Worm (Caenorhabditis elegans) whole organism, young adult: ENCODE measurements around the gene ndua-1.

Experiments used
- B0019.2 ChIP-seq: fragments of 200-800 bp; sonication (Bioruptor generic); conservative IDR thresholded peaks from 2 replicates; pipeline ENCODE4 v1.3.6; 2022; ENCODE audit warnings: missing genetic modification reagents, missing genetic modification characterization, missing compliant biosample characterization
- B0035.1 ChIP-seq: sonication (generic microtip); optimal IDR thresholded peaks from 2 replicates; lab custom pipeline; 2016; ENCODE audit warnings: missing genetic modification characterization, mild to moderate bottlenecking, missing compliant biosample characterization, missing genotype, missing genetic modification reagents
- C06A6.2 ChIP-seq: fragments of 200-800 bp; sonication (Bioruptor generic); conservative IDR thresholded peaks from 2 replicates; pipeline ENCODE4 v1.3.6; 2022; ENCODE audit warnings: missing genetic modification characterization, missing compliant biosample characterization
- C17E4.6 ChIP-seq: fragments of 200-800 bp; sonication (Bioruptor generic); IDR thresholded peaks from 2 replicates; pipeline ENCODE4 v1.3.6; 2022; ENCODE audit warnings: missing genetic modification reagents, missing genetic modification characterization, missing compliant biosample characterization
- D2030.7 ChIP-seq: fragments of 200-800 bp; sonication (Bioruptor generic); IDR thresholded peaks from 2 replicates; pipeline ENCODE4 v1.3.6; 2022; ENCODE audit warnings: missing genetic modification reagents, missing genetic modification characterization, missing compliant biosample characterization
- F23B12.7 ChIP-seq: sonication (generic microtip); optimal IDR thresholded peaks from 2 replicates; lab custom pipeline; 2017; ENCODE audit warnings: missing genetic modification characterization, mild to moderate bottlenecking, missing compliant biosample characterization, antibody characterized with exemption, moderate library complexity; ENCODE audit not compliant: insufficient read depth
- F57A8.1 ChIP-seq: fragments of 200-800 bp; sonication (Bioruptor generic); optimal IDR thresholded peaks from 2 replicates; lab custom pipeline; 2018; ENCODE audit warnings: mild to moderate bottlenecking, missing genetic modification characterization, moderate library complexity, missing compliant biosample characterization
- F57C9.4 ChIP-seq: sonication (generic microtip); optimal IDR thresholded peaks from 2 replicates; lab custom pipeline; 2017; ENCODE audit warnings: mild to moderate bottlenecking, missing genetic modification characterization, missing compliant biosample characterization
- T07F8.4 ChIP-seq: sonication (generic microtip); optimal IDR thresholded peaks from 2 replicates; lab custom pipeline; 2016; ENCODE audit warnings: mild to moderate bottlenecking, missing genetic modification characterization, moderate library complexity, missing compliant biosample characterization
- Y56A3A.18 ChIP-seq: fragments of 200-800 bp; sonication (Bioruptor generic); IDR thresholded peaks from 2 replicates; pipeline ENCODE4 v1.3.6; 2022; ENCODE audit warnings: missing genetic modification reagents, missing genetic modification characterization, missing compliant biosample characterization
- Y67H2A.10 ChIP-seq: fragments of 200-800 bp; sonication (Bioruptor generic); conservative IDR thresholded peaks from 2 replicates; pipeline ENCODE4 v1.3.6; 2022; ENCODE audit warnings: missing genetic modification reagents, missing genetic modification characterization, missing compliant biosample characterization
- attf-3 ChIP-seq: fragments of 200-800 bp; sonication (Bioruptor generic); conservative IDR thresholded peaks from 2 replicates; pipeline ENCODE4 v1.3.6; 2022; ENCODE audit warnings: missing genetic modification reagents, missing genetic modification characterization, missing compliant biosample characterization
- attf-5 ChIP-seq: fragments of 200-800 bp; sonication (Bioruptor generic); optimal IDR thresholded peaks from 2 replicates; lab custom pipeline; 2018; ENCODE audit warnings: mild to moderate bottlenecking, missing genetic modification characterization, missing compliant biosample characterization
- attf-6 ChIP-seq: fragments of 200-800 bp; sonication (Bioruptor generic); IDR thresholded peaks from 2 replicates; pipeline ENCODE4 v1.3.6; 2022; ENCODE audit warnings: missing genetic modification reagents, missing genetic modification characterization, missing compliant biosample characterization
- cebp-1 ChIP-seq, 2 experiments: fragments of 200-800 bp in 1 of 2; sonication (Bioruptor generic) in 1 of 2; sonication (generic microtip) in 1 of 2; IDR thresholded peaks in 1 of 2; optimal IDR thresholded peaks in 1 of 2; 2 replicates each; pipeline versions ENCODE4 v1.3.6 to Lab custom; 2017 to 2022; ENCODE audit warnings: missing compliant biosample characterization in 2 of 2, missing genetic modification characterization in 2 of 2, mild to moderate bottlenecking in 1 of 2, missing genetic modification reagents in 1 of 2, moderate library complexity in 1 of 2
- ceh-91 ChIP-seq: fragments of 200-800 bp; sonication (Bioruptor generic); IDR thresholded peaks from 2 replicates; pipeline ENCODE4 v1.3.6; 2022; ENCODE audit warnings: missing genetic modification reagents, missing genetic modification characterization, missing compliant biosample characterization
- dpl-1 ChIP-seq: fragments of 150-350 bp; optimal IDR thresholded peaks from 2 replicates; lab custom pipeline; 2014; ENCODE audit warnings: missing biosample characterization, missing genetic modification reagents, missing genetic modification characterization
- egl-44 ChIP-seq: fragments of 200-800 bp; sonication (Bioruptor generic); IDR thresholded peaks from 2 replicates; pipeline ENCODE4 v1.3.6; 2022; ENCODE audit warnings: missing genetic modification reagents, missing genetic modification characterization, missing compliant biosample characterization
- ekl-4 ChIP-seq: fragments of 200-800 bp; sonication (Bioruptor generic); IDR thresholded peaks from 2 replicates; pipeline ENCODE4 v1.3.6; 2022; ENCODE audit warnings: missing genetic modification reagents, missing genetic modification characterization, missing compliant biosample characterization
- ets-4 ChIP-seq: fragments of 200-800 bp; sonication (Bioruptor generic); optimal IDR thresholded peaks from 2 replicates; lab custom pipeline; 2018; ENCODE audit warnings: mild to moderate bottlenecking, missing genetic modification characterization, missing compliant biosample characterization
- him-1 ChIP-seq: sonication (generic microtip); optimal IDR thresholded peaks from 2 replicates; lab custom pipeline; 2016; ENCODE audit warnings: missing genotype, missing genetic modification reagents, missing genetic modification characterization, missing compliant biosample characterization
- hlh-12 ChIP-seq: sonication (generic microtip); optimal IDR thresholded peaks from 2 replicates; lab custom pipeline; 2016; ENCODE audit warnings: missing genetic modification characterization, missing compliant biosample characterization
- hmg-1.2 ChIP-seq: fragments of 200-800 bp; sonication (Bioruptor generic); IDR thresholded peaks from 2 replicates; pipeline ENCODE4 v1.3.6; 2022; ENCODE audit warnings: missing genetic modification reagents, missing genetic modification characterization, missing compliant biosample characterization
- hrde-1 ChIP-seq: sonication (generic microtip); optimal IDR thresholded peaks from 2 replicates; lab custom pipeline; 2016; ENCODE audit warnings: missing genetic modification characterization, mild to moderate bottlenecking, missing compliant biosample characterization, moderate library complexity, missing genotype, missing genetic modification reagents, borderline replicate concordance
- let-607 ChIP-seq, 2 experiments: fragments of 200-800 bp in 1 of 2; sonication (Bioruptor generic) in 1 of 2; sonication (generic microtip) in 1 of 2; optimal IDR thresholded peaks; 2 replicates each; lab custom pipeline; 2016 to 2018; ENCODE audit warnings: mild to moderate bottlenecking in 2 of 2, missing compliant biosample characterization in 2 of 2, missing genetic modification characterization in 2 of 2, moderate library complexity in 2 of 2, missing genotype in 1 of 2
- lin-26 ChIP-seq: fragments of 200-800 bp; sonication (Bioruptor generic); IDR thresholded peaks from 2 replicates; pipeline ENCODE4 v1.3.6; 2022; ENCODE audit warnings: missing genetic modification reagents, missing genetic modification characterization, missing compliant biosample characterization
- lin-35 ChIP-seq, 3 experiments: fragments of 150-350 bp in 2 of 3; sonication (generic microtip) in 1 of 3; optimal IDR thresholded peaks; 2 replicates each; lab custom pipeline; 2014 to 2018; ENCODE audit warnings: missing biosample characterization in 3 of 3, missing genetic modification characterization in 3 of 3, missing genetic modification reagents in 3 of 3
- lir-1 ChIP-seq: fragments of 200-800 bp; sonication (Bioruptor generic); conservative IDR thresholded peaks from 2 replicates; pipeline ENCODE4 v1.3.6; 2022; ENCODE audit warnings: missing genetic modification reagents, missing genetic modification characterization, missing compliant biosample characterization
- lsl-1 ChIP-seq: fragments of 200-800 bp; sonication (Bioruptor generic); optimal IDR thresholded peaks from 2 replicates; lab custom pipeline; 2018; ENCODE audit warnings: mild to moderate bottlenecking, missing genetic modification characterization, moderate library complexity, missing compliant biosample characterization
- madf-3 ChIP-seq: fragments of 200-800 bp; sonication (Bioruptor generic); IDR thresholded peaks from 2 replicates; pipeline ENCODE4 v1.3.6; 2022; ENCODE audit warnings: missing genetic modification reagents, missing genetic modification characterization, missing compliant biosample characterization
- mxl-1 ChIP-seq: sonication (generic microtip); optimal IDR thresholded peaks from 2 replicates; lab custom pipeline; 2016; ENCODE audit warnings: missing genetic modification characterization, missing compliant biosample characterization
- nhr-80 ChIP-seq: sonication (generic microtip); optimal IDR thresholded peaks from 2 replicates; lab custom pipeline; 2016; ENCODE audit warnings: missing genetic modification characterization, missing compliant biosample characterization
- pha-4 ChIP-seq: fragments of 150-350 bp; sonication (generic microtip); optimal IDR thresholded peaks from 2 replicates; lab custom pipeline; 2014; ENCODE audit warnings: missing biosample characterization, missing genetic modification reagents, missing genetic modification characterization
- sea-2 ChIP-seq: fragments of 200-800 bp; sonication (Bioruptor generic); IDR thresholded peaks from 2 replicates; pipeline ENCODE4 v1.3.6; 2022; ENCODE audit warnings: missing genetic modification characterization, missing compliant biosample characterization
- snpc-3.4 ChIP-seq: sonication (generic microtip); optimal IDR thresholded peaks from 2 replicates; lab custom pipeline; 2017; ENCODE audit warnings: missing genetic modification characterization, mild to moderate bottlenecking, missing compliant biosample characterization, antibody characterized with exemption, moderate library complexity, missing genotype, missing genetic modification reagents
- somi-1 ChIP-seq: fragments of 200-800 bp; sonication (Bioruptor generic); optimal IDR thresholded peaks from 2 replicates; lab custom pipeline; 2018; ENCODE audit warnings: mild to moderate bottlenecking, missing genetic modification characterization, missing compliant biosample characterization
- sptf-2 ChIP-seq: fragments of 200-800 bp; sonication (Bioruptor generic); optimal IDR thresholded peaks from 2 replicates; lab custom pipeline; 2018; ENCODE audit warnings: mild to moderate bottlenecking, missing genetic modification characterization, missing compliant biosample characterization
- tbp1 ChIP-seq: fragments of 200-800 bp; sonication (Bioruptor generic); optimal IDR thresholded peaks from 2 replicates; lab custom pipeline; 2018; ENCODE audit warnings: mild to moderate bottlenecking, missing genetic modification characterization, missing compliant biosample characterization
- tlf-1 ChIP-seq: fragments of 200-800 bp; sonication (Bioruptor generic); optimal IDR thresholded peaks from 2 replicates; lab custom pipeline; 2018; ENCODE audit warnings: mild to moderate bottlenecking, missing genetic modification characterization, missing compliant biosample characterization
- zim-3 ChIP-seq: sonication (generic microtip); optimal IDR thresholded peaks from 2 replicates; lab custom pipeline; 2017; ENCODE audit warnings: mild to moderate bottlenecking, missing genetic modification characterization, moderate library complexity, missing compliant biosample characterization
- ztf-28 ChIP-seq: fragments of 200-800 bp; sonication (Bioruptor generic); IDR thresholded peaks from 2 replicates; pipeline ENCODE4 v1.3.6; 2022; ENCODE audit warnings: missing genetic modification reagents, missing genetic modification characterization, missing compliant biosample characterization

The ndua-1 gene

ce11 chrV:20861080-20861479 lies 9.4 kb upstream of the ndua-1 start, which contains the start of gene try-4:
Gene try-4 (minus strand): TSS chrV:20861153.
- no peak for TF ChIP-seq attf-5 (GFP tag; lab: Kevin White, UChicago)
- TF ChIP-seq Y56A3A.18 (GFP tag; lab: Robert Waterston, UW) = no peak
- TF ChIP-seq F23B12.7 = no peak
- no peak for TF ChIP-seq snpc-3.4 (tag; lab: Kevin White, UChicago)
- TF ChIP-seq ceh-91 = no peak
- no peak for TF ChIP-seq sea-2
- no peak for TF ChIP-seq C06A6.2 (GFP tag; lab: Robert Waterston, UW)
- TF ChIP-seq tbp1 (GFP tag; lab: Kevin White, UChicago) = no peak
- TF ChIP-seq ztf-28 (GFP tag; lab: Robert Waterston, UW) = no peak
- no peak for TF ChIP-seq him-1 (tag; lab: Kevin White, UChicago)
- TF ChIP-seq somi-1 (GFP tag; lab: Kevin White, UChicago) = no peak
- no peak for TF ChIP-seq lin-26
- TF ChIP-seq B0019.2 = no peak
- TF ChIP-seq madf-3 = no peak
- TF ChIP-seq hrde-1 = no peak
- no peak for TF ChIP-seq nhr-80
- TF ChIP-seq, all 124 proteins: peak for 0

DNA sequence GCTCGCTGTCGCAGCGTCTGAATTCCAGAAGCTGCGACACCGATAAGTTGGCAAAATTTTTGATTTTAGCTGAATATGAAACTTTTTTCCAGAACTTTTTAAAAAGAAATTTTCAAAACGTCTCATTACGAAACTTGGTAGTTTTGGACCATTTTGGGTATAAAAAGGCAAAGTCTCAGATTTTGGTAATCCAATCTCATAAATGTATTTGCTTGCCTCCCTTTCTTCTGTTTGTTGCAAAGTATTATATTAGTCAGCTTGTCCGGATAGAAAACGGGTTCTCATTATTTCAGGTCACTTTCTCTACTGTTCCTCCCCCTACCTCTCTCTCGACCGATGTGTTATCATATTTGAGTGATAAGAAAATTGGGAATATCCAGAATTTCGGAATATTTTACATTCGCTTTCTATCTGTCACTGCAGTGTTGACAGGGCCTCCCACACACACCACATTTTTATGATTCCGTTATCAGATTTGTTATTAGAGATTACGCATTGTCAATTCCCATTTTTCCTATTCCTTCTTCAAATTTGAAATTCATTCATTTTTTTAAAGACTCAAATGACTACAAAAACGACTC lies 2.0 kb upstream of the ndua-1 start, which contains the start of gene F31D4.5:
Gene F31D4.5 (plus strand): TSS at position 491 of the 581 bp plus-strand sequence.
- no peak for TF ChIP-seq attf-3 (GFP tag; lab: Robert Waterston, UW)
- TF ChIP-seq Y67H2A.10 (GFP tag; lab: Robert Waterston, UW) = no peak
- TF ChIP-seq madf-3 = no peak
- no peak for TF ChIP-seq sptf-2 (GFP tag; lab: Kevin White, UChicago)
- no peak for TF ChIP-seq F57A8.1 (GFP tag; lab: Kevin White, UChicago)

DNA sequence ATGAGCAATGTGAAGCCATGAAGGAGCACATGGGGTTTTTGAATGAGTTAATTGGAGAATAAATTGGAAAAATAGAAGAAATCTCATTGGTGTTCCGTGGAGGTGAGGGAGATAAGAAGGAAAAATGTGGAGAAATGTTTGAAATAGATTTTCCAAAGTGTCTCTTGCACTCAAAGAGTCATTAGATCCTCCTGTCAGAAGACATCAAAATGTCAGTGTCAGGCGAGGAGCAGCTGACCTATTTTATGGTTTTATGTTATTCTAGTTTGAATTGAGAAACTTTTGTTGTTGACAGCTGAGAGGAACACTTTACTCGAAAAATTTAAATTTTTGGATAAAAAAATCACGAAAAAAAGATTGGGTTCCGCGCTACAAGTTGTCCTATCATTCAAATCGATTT lies 1.1 kb downstream of the ndua-1 start, which contains the start of gene clec-264:
Gene clec-264 (minus strand): TSS at position 122 of the 400 bp plus-strand sequence.
- TF ChIP-seq ekl-4 (GFP tag; lab: Robert Waterston, UW) = no peak
- TF ChIP-seq, all 124 proteins: peak for 0

DNA sequence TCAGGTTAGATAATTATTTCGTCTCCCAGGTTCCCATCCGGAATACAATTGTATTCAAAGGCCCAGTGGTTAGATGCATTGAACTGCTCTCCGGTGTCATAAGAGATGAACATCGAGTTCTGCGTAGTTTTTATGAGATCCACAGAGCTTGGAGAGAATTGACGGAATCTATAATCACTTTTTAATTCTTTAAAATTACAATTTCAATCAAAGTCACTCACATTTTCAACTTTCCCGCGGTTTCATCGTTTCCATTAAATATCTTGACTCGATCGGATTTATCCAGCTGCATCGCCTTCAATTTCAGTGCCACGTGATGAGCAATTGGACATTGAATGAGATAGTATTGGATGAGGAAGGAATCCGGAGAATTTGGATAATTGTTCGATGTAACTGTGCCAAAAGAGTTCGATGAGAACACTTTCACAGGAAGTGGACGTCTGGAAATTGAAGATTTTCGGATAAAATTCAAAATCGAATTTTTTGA lies 3.9 kb downstream of the ndua-1 start:
- TF ChIP-seq hrde-1 = no peak
- peak; percentile 27 for TF ChIP-seq hlh-12 (tag; lab: Kevin White, UChicago)
- peak; percentile 78 for TF ChIP-seq zim-3 (tag; lab: Kevin White, UChicago)
- TF ChIP-seq B0035.1 (tag; lab: Kevin White, UChicago) = no peak
- TF ChIP-seq tlf-1 (GFP tag; lab: Kevin White, UChicago) = peak; percentile 63
- TF ChIP-seq lsl-1 (GFP tag; lab: Kevin White, UChicago) = peak; percentile 22
- peak; percentile 51 for TF ChIP-seq tbp1 (GFP tag; lab: Kevin White, UChicago)
- TF ChIP-seq pha-4 (tag; lab: Kevin White, UChicago) = no peak
- TF ChIP-seq lin-35 (GFP tag; optimal IDR thresholded peaks at IDR 0.05; lab: Kevin White, UChicago) = no peak
- TF ChIP-seq egl-44 (GFP tag; lab: Robert Waterston, UW) = no peak
- TF ChIP-seq C17E4.6 (GFP tag; lab: Robert Waterston, UW) = no peak; the same call in 1 of the 2 replicates
- no peak for TF ChIP-seq attf-6 (GFP tag; lab: Robert Waterston, UW)
- peak; percentile 55; the same call in 1 of the 2 replicates for TF ChIP-seq D2030.7
- TF ChIP-seq F57C9.4 (tag; lab: Kevin White, UChicago) = peak; percentile 50
- no peak for TF ChIP-seq let-607 (tag; optimal IDR thresholded peaks at IDR 0.05; lab: Kevin White, UChicago)
- TF ChIP-seq hmg-1.2 (GFP tag; lab: Robert Waterston, UW) = peak; percentile 30; the same call in 1 of the 2 replicates
- TF ChIP-seq mxl-1 (tag; lab: Kevin White, UChicago) = no peak
- no peak for TF ChIP-seq dpl-1 (GFP tag; lab: Kevin White, UChicago)
- no peak for TF ChIP-seq lir-1 (GFP tag; lab: Robert Waterston, UW)
- peak; percentile 65; the same call in 1 of the 2 replicates for TF ChIP-seq madf-3
- no peak for TF ChIP-seq nhr-80
- TF ChIP-seq T07F8.4 (tag; lab: Kevin White, UChicago) = peak; percentile 51
- no peak for TF ChIP-seq cebp-1 (GFP tag; IDR thresholded peaks at IDR 0.05; lab: Robert Waterston, UW)
- TF ChIP-seq cebp-1 (tag; optimal IDR thresholded peaks at IDR 0.05; lab: Kevin White, UChicago) = peak; percentile 36
- TF ChIP-seq ets-4 (GFP tag; lab: Kevin White, UChicago) = peak; percentile 32
